Worm (Caenorhabditis elegans) whole organism, early embryonic: ENCODE data around the gene F10D7.11.

ENCODE experiments used
- ama-1 ChIP-seq: fragments of 150-350 bp; optimal IDR thresholded peaks from 2 replicates; lab custom pipeline; 2014
- ceh-13 ChIP-seq: fragments of 200-800 bp; sonication (Bioruptor generic); optimal IDR thresholded peaks from 2 replicates; lab custom pipeline; 2018; ENCODE audit warnings: mild to moderate bottlenecking, missing genetic modification characterization, missing compliant biosample characterization
- hmbx-1 ChIP-seq: sonication (generic microtip); optimal IDR thresholded peaks from 2 replicates; lab custom pipeline; 2016; ENCODE audit warnings: mild to moderate bottlenecking, missing genetic modification characterization, missing compliant biosample characterization
- scrt-1 ChIP-seq: fragments of 200-800 bp; sonication (Bioruptor generic); IDR thresholded peaks from 2 replicates; pipeline ENCODE4 v1.3.6; 2022; ENCODE audit warnings: missing genetic modification characterization, missing compliant biosample characterization
- sea-1 ChIP-seq: fragments of 200-800 bp; sonication (Bioruptor generic); conservative IDR thresholded peaks from 2 replicates; pipeline ENCODE4 v1.3.6; 2022; ENCODE audit warnings: missing genetic modification characterization, missing compliant biosample characterization

- TF ChIP-seq scrt-1 (no peak), sea-1 (GFP tag; lab: Robert Waterston, UW) (0 out of 2 replicates have a peak, but pooled peaks have one; percentile 59), ama-1 (lab: Kevin White, UChicago) (no peak), ceh-13 (no peak), hmbx-1 (tag; lab: Kevin White, UChicago) (no peak)
These were observed 47.7 kb upstream of the F10D7.11 start for ce11 chrX:17314948-17315347.
